Fruit fly (Drosophila melanogaster) whole organism, pupa: ENCODE data around the gene PK1-R.

Experiments used
- CG10348 ChIP-seq: fragments of 200-800 bp; sonication (Bioruptor generic); IDR thresholded peaks from 2 replicates; pipeline ENCODE4 v1.3.6; 2022; ENCODE audit warnings: missing biosample characterization, missing genetic modification characterization
- CG12605 ChIP-seq: fragments of 200-800 bp; sonication (Bioruptor generic); IDR thresholded peaks from 2 replicates; pipeline ENCODE4 v1.3.6; 2022; ENCODE audit warnings: missing biosample characterization, missing genetic modification characterization
- CG13204 ChIP-seq: fragments of 200-800 bp; sonication (Bioruptor generic); optimal IDR thresholded peaks from 2 replicates; lab custom pipeline; 2018; ENCODE audit warnings: missing biosample characterization, mild to moderate bottlenecking, missing genetic modification characterization, moderate library complexity
- CG14655 ChIP-seq: fragments of 200-800 bp; sonication (Bioruptor generic); optimal IDR thresholded peaks from 3 replicates; lab custom pipeline; 2017; ENCODE audit warnings: mild to moderate bottlenecking, missing biosample characterization, missing genetic modification reagents, missing genetic modification characterization
- CG15710 ChIP-seq: fragments of 200-800 bp; sonication (Bioruptor generic); optimal IDR thresholded peaks from 2 replicates; lab custom pipeline; 2018; ENCODE audit warnings: missing biosample characterization, mild to moderate bottlenecking, missing genetic modification characterization, moderate library complexity
- CG17806 ChIP-seq: fragments of 200-800 bp; sonication (Bioruptor generic); optimal IDR thresholded peaks from 2 replicates; lab custom pipeline; 2018; ENCODE audit warnings: missing biosample characterization, mild to moderate bottlenecking, missing genetic modification characterization, moderate library complexity
- CG32121 ChIP-seq: fragments of 200-800 bp; sonication (Bioruptor generic); IDR thresholded peaks from 2 replicates; pipeline ENCODE4 v1.3.6; 2022; ENCODE audit warnings: missing biosample characterization, missing genetic modification characterization
- CG34367 ChIP-seq: fragments of 200-800 bp; sonication (Bioruptor generic); optimal IDR thresholded peaks from 2 replicates; lab custom pipeline; 2018; ENCODE audit warnings: missing biosample characterization, mild to moderate bottlenecking, missing genetic modification characterization
- CG4496 ChIP-seq: fragments of 200-800 bp; sonication (Bioruptor generic); IDR thresholded peaks from 3 replicates; pipeline ENCODE4 v1.3.6; 2022; ENCODE audit warnings: missing biosample characterization, missing genetic modification characterization
- CG8159 ChIP-seq: fragments of 200-800 bp; sonication (Bioruptor generic); optimal IDR thresholded peaks from 3 replicates; lab custom pipeline; 2018; ENCODE audit warnings: missing biosample characterization, mild to moderate bottlenecking, missing genetic modification characterization, moderate library complexity
- CG8301 ChIP-seq: fragments of 200-800 bp; sonication (Bioruptor generic); optimal IDR thresholded peaks from 2 replicates; lab custom pipeline; 2018; ENCODE audit warnings: missing biosample characterization, mild to moderate bottlenecking, missing genetic modification characterization
- CG9948 ChIP-seq: fragments of 200-800 bp; sonication (Bioruptor generic); optimal IDR thresholded peaks from 2 replicates; lab custom pipeline; 2018; ENCODE audit warnings: missing biosample characterization, mild to moderate bottlenecking, missing genetic modification characterization, moderate library complexity
- D1 ChIP-seq: fragments of 200-800 bp; sonication (Bioruptor generic); optimal IDR thresholded peaks from 2 replicates; lab custom pipeline; 2018; ENCODE audit warnings: missing biosample characterization, mild to moderate bottlenecking, missing genetic modification characterization, moderate library complexity
- EcR ChIP-seq: fragments of 200-800 bp; sonication (Bioruptor generic); optimal IDR thresholded peaks from 3 replicates; lab custom pipeline; 2019; ENCODE audit warnings: missing biosample characterization, missing genetic modification characterization, mild to moderate bottlenecking, moderate library complexity, missing genetic modification reagents
- Ets98B ChIP-seq: fragments of 200-800 bp; sonication (Bioruptor generic); IDR thresholded peaks from 2 replicates; pipeline ENCODE4 v1.3.6; 2022; ENCODE audit warnings: missing biosample characterization, missing genetic modification characterization
- Pif1A ChIP-seq: fragments of 200-800 bp; sonication (Bioruptor generic); optimal IDR thresholded peaks from 3 replicates; lab custom pipeline; 2016; ENCODE audit warnings: missing biosample characterization, missing genetic modification characterization
- Pif1B ChIP-seq: fragments of 200-800 bp; sonication (Bioruptor generic); optimal IDR thresholded peaks from 3 replicates; lab custom pipeline; 2016; ENCODE audit warnings: missing biosample characterization, missing genetic modification characterization
- Snoo ChIP-seq: fragments of 200-800 bp; sonication (Bioruptor generic); optimal IDR thresholded peaks from 3 replicates; lab custom pipeline; 2017; ENCODE audit warnings: missing biosample characterization, mild to moderate bottlenecking, missing genetic modification characterization, inconsistent platforms
- fd96Ca ChIP-seq: fragments of 200-800 bp; sonication (Bioruptor generic); IDR thresholded peaks from 3 replicates; pipeline ENCODE4 v1.3.6; 2022; ENCODE audit warnings: missing biosample characterization, missing genetic modification characterization
- gl ChIP-seq: fragments of 200-800 bp; sonication (Bioruptor generic); optimal IDR thresholded peaks from 2 replicates; lab custom pipeline; 2018; ENCODE audit warnings: missing biosample characterization, mild to moderate bottlenecking, missing genetic modification characterization
- rn ChIP-seq: fragments of 200-800 bp; sonication (Bioruptor generic); IDR thresholded peaks from 2 replicates; pipeline ENCODE4 v1.3.6; 2022; ENCODE audit warnings: missing biosample characterization, missing genetic modification characterization

Gene PK1-R

DNA sequence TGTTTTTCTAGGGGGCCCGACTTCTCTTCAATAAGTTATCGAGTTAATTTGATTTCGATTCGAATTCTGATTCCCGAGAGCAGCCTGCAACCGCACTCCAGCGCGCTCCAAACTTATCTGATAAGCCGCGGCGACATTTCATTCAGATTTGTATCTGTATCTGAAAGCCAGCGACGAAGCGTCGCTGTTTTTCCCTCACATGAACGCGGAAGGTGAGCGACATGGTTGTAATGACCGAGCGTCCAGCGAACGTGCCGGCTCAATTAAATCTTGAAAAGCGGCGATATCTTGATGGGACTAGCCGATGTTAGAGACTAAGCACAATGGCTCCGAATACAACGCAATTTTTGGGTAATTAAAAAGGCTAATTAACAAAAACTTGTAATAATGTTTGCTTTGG is at the start of gene PK1-R:
PK1-R (minus strand) TSS at position 101 of the 400 bp plus-strand sequence.
- no peak for TF ChIP-seq Pif1A (GFP tag; lab: Kevin White, UChicago)
- TF ChIP-seq, all 21 proteins: peak for 0

DNA sequence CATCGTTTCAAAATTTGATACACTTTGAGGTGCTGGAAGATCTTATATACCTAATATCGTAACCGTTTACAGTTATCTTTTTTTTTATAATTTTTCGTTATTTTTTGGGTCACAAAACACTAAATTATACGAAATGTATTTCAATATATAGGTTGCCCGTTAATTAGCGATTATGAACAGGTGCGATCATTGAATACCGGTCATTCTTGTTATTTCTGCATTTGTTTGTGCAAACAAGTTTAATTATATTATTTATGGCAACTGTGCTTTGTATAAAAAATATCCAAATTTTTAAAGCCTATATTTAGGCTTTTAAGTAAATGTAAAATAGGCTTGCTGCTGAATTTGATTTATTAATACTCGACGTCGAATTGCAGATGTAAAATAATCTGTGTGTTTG is 49.6 kb upstream of the PK1-R start, which contains the start of gene CG42500:
CG42500 (minus strand) TSS at position 101 of the 400 bp plus-strand sequence.
- TF ChIP-seq CG8301 (tag; lab: Kevin White, UChicago) (no peak), D1 (tag; lab: Kevin White, UChicago) (no peak), CG14655 (GFP tag; lab: Kevin White, UChicago) (no peak), CG32121 (GFP tag; lab: Robert Waterston, UW) (no peak), CG13204 (GFP tag; lab: Kevin White, UChicago) (no peak), CG9948 (tag; lab: Kevin White, UChicago) (no peak), Ets98B (no peak)

DNA sequence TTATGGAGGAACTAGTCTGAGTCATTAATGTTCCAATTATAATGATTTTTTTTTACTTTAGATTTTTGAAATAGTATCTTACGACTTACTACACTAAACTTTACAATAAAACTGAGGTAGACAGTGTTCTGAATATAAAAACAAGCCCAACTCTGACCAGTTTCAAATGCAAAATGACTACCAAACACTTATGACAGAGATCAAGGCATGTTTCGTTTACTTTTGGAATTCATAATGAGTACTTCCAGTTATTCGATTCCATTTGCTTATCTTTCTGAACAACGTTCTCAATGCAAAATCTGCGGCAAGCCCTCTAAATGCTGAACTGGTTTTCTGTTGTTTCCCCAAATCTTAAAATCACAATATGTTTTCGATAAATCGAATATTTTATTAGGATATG is 48.9 kb upstream of the PK1-R start, which contains the start of gene CG14355:
CG14355 (minus strand) TSS at position 101 of the 400 bp plus-strand sequence.
- no peak for TF ChIP-seq D1 (tag; lab: Kevin White, UChicago)
- TF ChIP-seq CG10348: no peak
- TF ChIP-seq CG34367 (tag; lab: Kevin White, UChicago): no peak
- TF ChIP-seq, all 21 proteins: peak for 0

dm6 chr3R:14140912-14141311 is 38.0 kb upstream of the PK1-R start:
- TF ChIP-seq CG9948 (tag; lab: Kevin White, UChicago): no peak
- TF ChIP-seq Ets98B: no peak
- peak; percentile 52; the same call in 1 of the 2 replicates for TF ChIP-seq CG12605 (GFP tag; lab: Robert Waterston, UW)

DNA sequence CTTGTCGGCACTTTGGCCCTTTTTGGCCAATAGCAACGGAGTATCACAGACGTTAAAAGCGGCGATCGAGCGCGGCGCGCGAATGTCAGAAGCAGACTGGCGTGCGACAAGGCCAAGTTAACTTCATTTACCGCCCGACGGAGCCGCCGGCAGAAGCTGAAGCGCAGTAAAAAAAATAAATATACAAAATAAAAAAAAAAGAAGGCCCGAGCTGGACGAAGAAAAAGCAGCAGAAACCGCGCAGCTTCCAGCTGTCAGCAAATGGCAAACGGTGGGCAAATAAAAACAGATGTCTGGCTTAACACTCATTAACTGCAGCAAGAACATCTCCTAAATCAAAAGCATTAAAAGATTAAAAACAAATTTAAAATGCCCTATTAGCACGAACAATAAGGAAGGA is 29.1 kb upstream of the PK1-R start, which contains the start of gene CG14356:
CG14356 (minus strand) TSS at position 101 of the 400 bp plus-strand sequence.
- TF ChIP-seq Pif1A (GFP tag; lab: Kevin White, UChicago) (no peak), CG8159 (no peak), D1 (tag; lab: Kevin White, UChicago) (no peak)

- peak; percentile 84 for TF ChIP-seq CG34367 (tag; lab: Kevin White, UChicago)
- peak; percentile 69 for TF ChIP-seq Pif1A (GFP tag; lab: Kevin White, UChicago)
- TF ChIP-seq Pif1B (GFP tag; lab: Kevin White, UChicago): peak; percentile 80
- peak; percentile 89 for TF ChIP-seq D1 (tag; lab: Kevin White, UChicago)
- TF ChIP-seq EcR (GFP tag; lab: Kevin White, UChicago): no peak
- TF ChIP-seq CG15710: peak; percentile 91
- no peak for TF ChIP-seq CG8301 (tag; lab: Kevin White, UChicago)
- TF ChIP-seq CG12605 (GFP tag; lab: Robert Waterston, UW): peak; percentile 41; the same call in 1 of the 2 replicates
- TF ChIP-seq Snoo: peak; percentile 83
- TF ChIP-seq gl (tag; lab: Kevin White, UChicago): peak; percentile 46
- TF ChIP-seq CG32121 (GFP tag; lab: Robert Waterston, UW): peak; percentile 90
- peak; percentile 85 for TF ChIP-seq rn
- peak; percentile 52 for TF ChIP-seq CG10348
- TF ChIP-seq Ets98B: peak; percentile 85
- TF ChIP-seq fd96Ca (GFP tag; lab: Robert Waterston, UW): peak; percentile 65
- TF ChIP-seq CG4496: peak; percentile 89
- TF ChIP-seq CG8159: peak; percentile 91
- TF ChIP-seq CG9948 (tag; lab: Kevin White, UChicago): peak; percentile 88
- TF ChIP-seq CG14655 (GFP tag; lab: Kevin White, UChicago): no peak
- TF ChIP-seq CG17806 (tag; lab: Kevin White, UChicago): peak; percentile 82
- no peak for TF ChIP-seq CG13204 (GFP tag; lab: Kevin White, UChicago)
These were observed 22.7 kb upstream of the PK1-R start, which contains the start of the genes 140up and Polr2B for dm6 chr3R:14125479-14126121. TSS of gene 140up (minus strand) at chr3R:14125548. TSS of gene Polr2B (plus strand) at chr3R:14125791.

- TF ChIP-seq CG8301 (tag; lab: Kevin White, UChicago): no peak
- peak; percentile 31; the same call in 1 of the 3 replicates for TF ChIP-seq CG4496
- TF ChIP-seq Pif1B (GFP tag; lab: Kevin White, UChicago): no peak
- no peak for TF ChIP-seq CG13204 (GFP tag; lab: Kevin White, UChicago)
- peak; percentile 45 for TF ChIP-seq CG8159
- peak; percentile 35 for TF ChIP-seq CG9948 (tag; lab: Kevin White, UChicago)
- TF ChIP-seq fd96Ca (GFP tag; lab: Robert Waterston, UW): no peak
- peak; percentile 35; the same call in 1 of the 2 replicates for TF ChIP-seq Ets98B
- TF ChIP-seq D1 (tag; lab: Kevin White, UChicago): no peak
- no peak for TF ChIP-seq EcR (GFP tag; lab: Kevin White, UChicago)
- peak; percentile 30; the same call in 1 of the 2 replicates for TF ChIP-seq CG32121 (GFP tag; lab: Robert Waterston, UW)
- TF ChIP-seq CG12605 (GFP tag; lab: Robert Waterston, UW): no peak
- TF ChIP-seq CG14655 (GFP tag; lab: Kevin White, UChicago): no peak
- TF ChIP-seq CG10348: no peak
- no peak for TF ChIP-seq gl (tag; lab: Kevin White, UChicago)
- TF ChIP-seq rn: no peak
- peak; percentile 47 for TF ChIP-seq CG15710
- TF ChIP-seq CG17806 (tag; lab: Kevin White, UChicago): peak; percentile 44
- TF ChIP-seq Pif1A (GFP tag; lab: Kevin White, UChicago): no peak
- TF ChIP-seq Snoo: no peak
- TF ChIP-seq CG34367 (tag; lab: Kevin White, UChicago): peak; percentile 29
These were observed 19.5 kb upstream of the PK1-R start, which contains the start of the genes Abi and twf for dm6 chr3R:14122347-14122812. TSS of gene Abi (minus strand) at chr3R:14122420. TSS of gene twf (plus strand) at chr3R:14122654.
